Worm (Caenorhabditis elegans): ENCODE data around the gene C14B1.8.

C14B1.8 gene

DNA sequence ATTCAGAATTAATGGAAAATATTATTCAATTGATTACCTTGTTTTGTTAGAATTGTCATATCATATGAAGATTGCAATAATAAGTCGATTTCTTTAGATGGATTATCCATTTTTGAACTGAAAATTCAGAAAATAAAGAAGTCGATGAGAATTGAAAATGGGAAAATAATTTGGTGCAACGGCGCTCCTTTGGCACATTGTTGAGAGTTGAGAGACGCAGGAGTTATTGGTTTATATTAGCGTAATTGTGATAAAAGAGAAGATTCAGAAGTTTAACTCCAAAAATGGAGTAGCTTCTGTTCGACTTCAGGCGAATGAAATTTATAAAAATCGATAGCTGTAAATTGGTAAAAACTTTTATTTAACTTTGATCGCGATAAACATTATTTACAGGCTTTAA is at the start of gene C14B1.8:
Gene C14B1.8, minus strand, starts transcription at position 117 of the 400 bp plus-strand sequence.
- TF ChIP-seq ztf-29 (GFP tag; IDR thresholded peaks at IDR 0.05) (no peak), ref-1 (GFP tag; conservative IDR thresholded peaks at IDR 0.05) (no peak), klf-2 (GFP tag; conservative IDR thresholded peaks at IDR 0.05) (no peak), flt-1 (GFP tag; IDR thresholded peaks at IDR 0.05) (no peak), tab-1 (GFP tag; IDR thresholded peaks at IDR 0.05) (no peak), ztf-23 (GFP tag; IDR thresholded peaks at IDR 0.05) (no peak), med-1 (GFP tag; optimal IDR thresholded peaks at IDR 0.05; ENCODE audit: insufficient read depth) (no peak), cog-1 (tag; optimal IDR thresholded peaks at IDR 0.05) (no peak), T22C8.4 (GFP tag; IDR thresholded peaks at IDR 0.05) (no peak)

DNA sequence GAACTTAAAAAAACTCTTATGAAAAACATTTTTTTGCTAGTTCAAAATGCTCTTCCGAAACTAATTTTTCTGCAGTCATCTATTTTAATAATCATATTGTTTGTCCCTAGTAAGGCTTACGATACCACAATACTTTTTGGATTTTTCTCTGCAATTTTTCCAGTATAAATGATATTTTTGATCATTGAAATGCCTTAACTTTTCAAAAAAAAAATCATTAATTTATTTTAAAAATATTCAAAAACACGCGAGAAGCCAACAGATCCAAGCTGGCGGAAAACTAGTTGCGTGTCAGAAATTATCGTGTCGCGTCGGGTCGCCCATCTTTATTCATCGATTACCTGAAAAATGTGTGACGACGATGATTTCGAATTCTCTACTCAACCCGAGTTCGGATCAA is 48.7 kb upstream of the C14B1.8 start, which contains the start of gene gmeb-3:
Gene gmeb-3, plus strand, starts transcription at position 301 of the 400 bp plus-strand sequence.
- no peak for TF ChIP-seq ztf-23 (GFP tag; IDR thresholded peaks at IDR 0.05)
- no peak for TF ChIP-seq ref-1 (GFP tag; conservative IDR thresholded peaks at IDR 0.05)
- no peak for TF ChIP-seq tab-1 (GFP tag; IDR thresholded peaks at IDR 0.05)
- no peak for TF ChIP-seq med-1 (GFP tag; optimal IDR thresholded peaks at IDR 0.05; ENCODE audit: insufficient read depth)
- TF ChIP-seq T22C8.4 (GFP tag; IDR thresholded peaks at IDR 0.05): no peak
- no peak for TF ChIP-seq ztf-29 (GFP tag; IDR thresholded peaks at IDR 0.05)
- no peak for TF ChIP-seq cog-1 (tag; optimal IDR thresholded peaks at IDR 0.05)
- no peak for TF ChIP-seq flt-1 (GFP tag; IDR thresholded peaks at IDR 0.05)
- TF ChIP-seq klf-2 (GFP tag; conservative IDR thresholded peaks at IDR 0.05): no peak

DNA sequence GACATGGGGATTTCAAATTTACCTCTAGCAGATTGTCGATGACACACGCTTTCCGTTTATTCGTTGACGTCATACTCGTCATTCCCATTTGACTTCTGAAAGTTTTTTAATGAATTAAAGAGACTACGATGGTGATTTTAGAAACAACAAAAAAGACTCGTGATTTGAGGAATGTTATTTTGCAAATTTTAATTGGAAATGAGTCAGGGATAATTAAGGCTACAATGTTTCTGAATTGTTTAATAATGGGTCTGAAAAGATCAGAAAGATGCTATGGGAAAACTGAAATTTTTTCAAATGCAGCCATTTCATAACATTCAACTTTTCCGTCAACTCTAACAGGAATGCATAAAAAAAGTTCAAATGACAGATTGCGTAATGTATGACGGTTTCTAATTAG is 46.0 kb upstream of the C14B1.8 start, which contains the start of gene C44F1.1:
Gene C44F1.1, minus strand, starts transcription at position 101 of the 400 bp plus-strand sequence.
- no peak for TF ChIP-seq tab-1 (GFP tag; IDR thresholded peaks at IDR 0.05)

ce11 chrIII:3764584-3764983 is 45.1 kb upstream of the C14B1.8 start:
- TF ChIP-seq tab-1 (GFP tag; IDR thresholded peaks at IDR 0.05) (no peak), ztf-23 (GFP tag; IDR thresholded peaks at IDR 0.05) (no peak), T22C8.4 (GFP tag; IDR thresholded peaks at IDR 0.05) (no peak), ztf-29 (GFP tag; IDR thresholded peaks at IDR 0.05) (no peak), cog-1 (tag; optimal IDR thresholded peaks at IDR 0.05) (no peak), klf-2 (GFP tag; conservative IDR thresholded peaks at IDR 0.05) (no peak), med-1 (GFP tag; optimal IDR thresholded peaks at IDR 0.05; ENCODE audit: insufficient read depth) (no peak), flt-1 (GFP tag; IDR thresholded peaks at IDR 0.05) (no peak), ref-1 (GFP tag; conservative IDR thresholded peaks at IDR 0.05) (no peak)

DNA sequence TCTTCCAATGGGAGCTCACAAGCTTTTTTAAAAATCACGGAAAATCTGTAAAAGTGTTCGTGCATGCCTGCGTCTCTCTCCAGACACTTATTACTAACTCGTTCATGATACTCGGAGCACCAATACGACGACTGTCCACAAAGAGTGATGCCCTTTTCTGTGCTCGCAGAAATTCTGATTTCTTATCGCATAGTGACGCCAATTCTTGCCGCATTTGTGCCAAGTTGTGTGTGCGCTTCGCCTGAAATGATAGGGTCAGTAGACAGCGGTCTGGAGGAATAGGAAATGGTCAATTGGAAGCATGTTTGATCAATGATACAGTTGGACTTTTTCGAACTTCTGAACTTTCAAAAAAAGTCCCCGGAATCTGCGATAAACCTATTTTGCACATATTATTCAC is 44.6 kb upstream of the C14B1.8 start:
- TF ChIP-seq T22C8.4 (GFP tag; IDR thresholded peaks at IDR 0.05): no peak
- no peak for TF ChIP-seq cog-1 (tag; optimal IDR thresholded peaks at IDR 0.05)
- no peak for TF ChIP-seq flt-1 (GFP tag; IDR thresholded peaks at IDR 0.05)
- no peak for TF ChIP-seq ztf-23 (GFP tag; IDR thresholded peaks at IDR 0.05)
- no peak for TF ChIP-seq tab-1 (GFP tag; IDR thresholded peaks at IDR 0.05)
- no peak for TF ChIP-seq ref-1 (GFP tag; conservative IDR thresholded peaks at IDR 0.05)
- TF ChIP-seq med-1 (GFP tag; optimal IDR thresholded peaks at IDR 0.05; ENCODE audit: insufficient read depth): no peak
- no peak for TF ChIP-seq ztf-29 (GFP tag; IDR thresholded peaks at IDR 0.05)
- TF ChIP-seq klf-2 (GFP tag; conservative IDR thresholded peaks at IDR 0.05): no peak

ce11 chrIII:3759312-3759711 is 39.8 kb upstream of the C14B1.8 start, which contains the start of gene arcp-1:
TSS of gene arcp-1 (minus strand) at chrIII:3759412.
- no peak for TF ChIP-seq flt-1 (GFP tag; IDR thresholded peaks at IDR 0.05)
- TF ChIP-seq ztf-29 (GFP tag; IDR thresholded peaks at IDR 0.05): no peak
- no peak for TF ChIP-seq klf-2 (GFP tag; conservative IDR thresholded peaks at IDR 0.05)
- no peak for TF ChIP-seq med-1 (GFP tag; optimal IDR thresholded peaks at IDR 0.05; ENCODE audit: insufficient read depth)
- no peak for TF ChIP-seq ref-1 (GFP tag; conservative IDR thresholded peaks at IDR 0.05)
- TF ChIP-seq tab-1 (GFP tag; IDR thresholded peaks at IDR 0.05): no peak
- no peak for TF ChIP-seq cog-1 (tag; optimal IDR thresholded peaks at IDR 0.05)
- TF ChIP-seq ztf-23 (GFP tag; IDR thresholded peaks at IDR 0.05): no peak
- TF ChIP-seq T22C8.4 (GFP tag; IDR thresholded peaks at IDR 0.05): no peak

DNA sequence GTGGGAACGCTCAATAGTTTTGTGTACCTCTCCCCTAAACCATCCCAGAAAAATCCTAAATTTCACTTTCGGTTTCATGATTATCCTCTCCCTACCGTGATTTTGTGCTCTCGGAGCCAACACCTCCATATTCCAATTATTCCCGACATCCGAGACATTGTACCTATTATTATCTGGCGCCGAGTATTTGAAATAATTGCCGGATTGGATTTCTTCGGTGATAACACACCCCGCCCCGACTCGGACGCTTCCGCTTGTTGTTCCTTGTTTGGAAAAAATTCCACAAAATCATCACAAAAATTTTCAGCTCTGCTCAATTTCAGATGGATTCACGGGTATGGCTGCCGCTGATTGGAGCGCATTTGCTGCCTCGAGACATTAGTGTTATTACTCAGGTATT is 25.7 kb upstream of the C14B1.8 start, which contains the start of gene lin-48:
Gene lin-48, plus strand, starts transcription at position 301 of the 400 bp plus-strand sequence.
- no peak for TF ChIP-seq T22C8.4 (GFP tag; IDR thresholded peaks at IDR 0.05)
- TF ChIP-seq ref-1 (GFP tag; conservative IDR thresholded peaks at IDR 0.05): 0 out of 2 replicates have a peak, but pooled peaks have one; percentile 2
- no peak for TF ChIP-seq ztf-23 (GFP tag; IDR thresholded peaks at IDR 0.05)

DNA sequence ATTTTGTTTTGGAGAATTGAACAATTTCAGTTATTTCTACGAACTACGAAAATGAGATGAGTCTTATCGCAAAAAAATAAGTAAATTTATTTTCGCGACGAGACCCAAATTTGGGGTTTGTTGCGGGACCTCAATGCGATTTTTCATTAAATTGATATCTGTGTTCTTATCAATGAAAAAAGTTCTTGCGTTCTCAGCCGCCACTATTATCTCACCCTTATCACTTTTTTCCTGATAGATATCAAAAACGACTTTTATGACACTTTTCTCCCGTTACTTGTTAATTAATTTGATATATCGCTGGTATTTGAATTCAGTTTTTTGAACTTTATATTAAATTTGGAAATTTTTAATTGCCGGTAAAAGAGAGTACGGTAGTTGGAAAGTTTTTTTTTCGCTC is 23.9 kb upstream of the C14B1.8 start:
- TF ChIP-seq cog-1 (tag; optimal IDR thresholded peaks at IDR 0.05): no peak
- TF ChIP-seq klf-2 (GFP tag; conservative IDR thresholded peaks at IDR 0.05): no peak
- no peak for TF ChIP-seq flt-1 (GFP tag; IDR thresholded peaks at IDR 0.05)
- no peak for TF ChIP-seq T22C8.4 (GFP tag; IDR thresholded peaks at IDR 0.05)
- TF ChIP-seq ztf-29 (GFP tag; IDR thresholded peaks at IDR 0.05): no peak
- TF ChIP-seq med-1 (GFP tag; optimal IDR thresholded peaks at IDR 0.05; ENCODE audit: insufficient read depth): no peak
- TF ChIP-seq ref-1 (GFP tag; conservative IDR thresholded peaks at IDR 0.05): no peak
- no peak for TF ChIP-seq tab-1 (GFP tag; IDR thresholded peaks at IDR 0.05)
- TF ChIP-seq ztf-23 (GFP tag; IDR thresholded peaks at IDR 0.05): no peak

ce11 chrIII:3742090-3742489 is 22.6 kb upstream of the C14B1.8 start:
- TF ChIP-seq T22C8.4 (GFP tag; IDR thresholded peaks at IDR 0.05): no peak
- TF ChIP-seq tab-1 (GFP tag; IDR thresholded peaks at IDR 0.05): no peak
- TF ChIP-seq cog-1 (tag; optimal IDR thresholded peaks at IDR 0.05): no peak
- no peak for TF ChIP-seq ztf-23 (GFP tag; IDR thresholded peaks at IDR 0.05)
- TF ChIP-seq ztf-29 (GFP tag; IDR thresholded peaks at IDR 0.05): no peak
- no peak for TF ChIP-seq klf-2 (GFP tag; conservative IDR thresholded peaks at IDR 0.05)
- TF ChIP-seq flt-1 (GFP tag; IDR thresholded peaks at IDR 0.05): no peak
- TF ChIP-seq ref-1 (GFP tag; conservative IDR thresholded peaks at IDR 0.05): no peak
- no peak for TF ChIP-seq med-1 (GFP tag; optimal IDR thresholded peaks at IDR 0.05; ENCODE audit: insufficient read depth)

- TF ChIP-seq med-1 (GFP tag; optimal IDR thresholded peaks at IDR 0.05; ENCODE audit: insufficient read depth): no peak
- TF ChIP-seq ref-1 (GFP tag; conservative IDR thresholded peaks at IDR 0.05): no peak
- TF ChIP-seq flt-1 (GFP tag; IDR thresholded peaks at IDR 0.05): no peak
- no peak for TF ChIP-seq klf-2 (GFP tag; conservative IDR thresholded peaks at IDR 0.05)
- no peak for TF ChIP-seq ztf-29 (GFP tag; IDR thresholded peaks at IDR 0.05)
- TF ChIP-seq T22C8.4 (GFP tag; IDR thresholded peaks at IDR 0.05): no peak
- no peak for TF ChIP-seq tab-1 (GFP tag; IDR thresholded peaks at IDR 0.05)
- TF ChIP-seq ztf-23 (GFP tag; IDR thresholded peaks at IDR 0.05): no peak
- TF ChIP-seq cog-1 (tag; optimal IDR thresholded peaks at IDR 0.05): no peak
Measured at ce11 chrIII:3738331-3738730, 18.9 kb upstream of the C14B1.8 start.
